Worm (Caenorhabditis elegans): ENCODE measurements around the gene mrp-6.

- TF ChIP-seq tbx-9 (tag; optimal IDR thresholded peaks at IDR 0.05; ENCODE audit: borderline replicate concordance): no peak
- TF ChIP-seq hmg-1.2 (GFP tag; IDR thresholded peaks at IDR 0.05): no peak
- TF ChIP-seq him-1 (tag; optimal IDR thresholded peaks at IDR 0.05): no peak
- no peak for TF ChIP-seq Y79H2A.3 (GFP tag; conservative IDR thresholded peaks at IDR 0.05)
- no peak for TF ChIP-seq K12H6.12 (tag; optimal IDR thresholded peaks at IDR 0.05)
- no peak for TF ChIP-seq lin-35 (GFP tag; optimal IDR thresholded peaks at IDR 0.05)
- TF ChIP-seq chd-7 (tag; optimal IDR thresholded peaks at IDR 0.05): peak; percentile 36
- TF ChIP-seq dpl-1 (GFP tag; optimal IDR thresholded peaks at IDR 0.05): no peak
- no peak for TF ChIP-seq sea-2 (GFP tag; IDR thresholded peaks at IDR 0.05)
- no peak for TF ChIP-seq nhr-179 (tag; optimal IDR thresholded peaks at IDR 0.05)
- no peak for TF ChIP-seq ceh-100 (GFP tag; IDR thresholded peaks at IDR 0.05)
- TF ChIP-seq unc-62 (GFP tag; optimal IDR thresholded peaks at IDR 0.05): no peak
- TF ChIP-seq ztf-22 (GFP tag; optimal IDR thresholded peaks at IDR 0.05): no peak
Observed at ce11 chrX:4132243-4132642, 54.3 kb downstream of the mrp-6 start.
